Fruit fly (Drosophila melanogaster) whole organism: Measurements from ENCODE around the gene Cp7Fc.

ENCODE experiments used
- Dll ChIP-seq: fragments of >200 bp; optimal IDR thresholded peaks from 2 replicates; lab custom pipeline; 2017
- usp ChIP-seq: fragments of >200 bp; optimal IDR thresholded peaks from 2 replicates; lab custom pipeline; 2017; ENCODE audit warnings: missing biosample characterization, missing genetic modification characterization, mixed read lengths

- TF ChIP-seq Dll (lab: Kevin White, UChicago) (no peak), usp (GFP tag; lab: Kevin White, UChicago) (no peak)
Observed at dm6 chrX:8437285-8438110, 39.4 kb upstream of the Cp7Fc start, which contains the start of gene Miga.
